Worm (Caenorhabditis elegans): ENCODE results near the gene F59A6.13.
A peak's percentile ranks its signal among the peaks of the same experiment; 100 is the strongest.

Gene F59A6.13

DNA sequence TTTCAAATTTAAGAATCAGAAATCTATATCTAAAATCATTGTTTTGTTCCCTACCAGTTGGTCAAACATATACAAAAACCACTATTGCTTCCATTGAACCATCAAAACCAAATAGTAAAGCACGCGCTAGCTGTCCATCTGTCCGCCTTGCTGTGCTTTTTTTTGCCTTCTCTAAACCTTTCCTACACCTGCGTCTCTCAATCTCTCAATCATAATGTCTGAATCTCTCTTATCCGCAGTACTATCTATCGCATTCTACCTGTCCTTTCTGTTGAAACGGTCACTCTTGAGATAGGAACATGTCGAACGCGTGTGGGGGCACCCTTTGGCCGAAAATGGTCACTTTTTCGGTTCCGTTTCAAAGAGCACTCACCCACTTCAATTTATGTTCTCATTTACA, 24.7 kb downstream of the F59A6.13 start:
- TF ChIP-seq nhr-129 (tag; optimal IDR thresholded peaks at IDR 0.05) (peak; percentile 41), blmp-1 (tag; optimal IDR thresholded peaks at IDR 0.05; ENCODE audit: insufficient read depth) (peak; percentile 10), ztf-11 (tag; optimal IDR thresholded peaks at IDR 0.05) (no peak), nhr-25 (tag; optimal IDR thresholded peaks at IDR 0.05) (no peak), C34F6.9 (tag; optimal IDR thresholded peaks at IDR 0.05) (peak; percentile 20)

DNA sequence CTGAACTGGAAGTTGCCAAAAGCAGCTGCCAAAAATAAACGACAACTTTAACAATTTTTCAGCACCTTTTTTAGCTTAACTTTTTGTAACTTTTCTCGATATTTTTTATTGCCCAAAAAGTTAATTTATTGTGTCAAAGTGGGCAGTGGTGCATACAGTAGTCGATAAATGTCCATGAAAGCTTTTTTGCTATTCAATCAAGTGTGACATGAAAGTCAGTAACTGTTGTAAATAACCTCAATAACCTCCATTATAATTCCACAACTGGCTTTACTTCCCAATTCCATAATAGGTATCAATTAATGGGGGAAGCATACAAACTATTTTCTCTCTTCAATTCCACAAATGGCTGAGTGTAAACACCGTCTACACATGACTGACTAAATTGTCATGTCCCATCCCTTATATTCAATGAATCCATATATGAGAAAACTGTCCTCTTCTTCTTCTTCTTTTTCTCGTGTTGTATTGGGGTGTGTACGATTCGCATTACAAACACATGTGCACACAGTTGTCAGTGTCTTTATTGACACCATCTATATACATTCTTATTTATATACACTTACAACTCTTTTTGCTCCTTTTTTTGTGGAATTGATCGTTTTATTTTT, 25.7 kb downstream of the F59A6.13 start:
- TF ChIP-seq nhr-23 (tag; optimal IDR thresholded peaks at IDR 0.05) (no peak), F13H6.1 (tag; optimal IDR thresholded peaks at IDR 0.05) (no peak), ztf-1 (GFP tag; conservative IDR thresholded peaks at IDR 0.05) (no peak), C34F6.9 (tag; optimal IDR thresholded peaks at IDR 0.05) (peak; percentile 13), lin-39 (tag; optimal IDR thresholded peaks at IDR 0.05) (no peak), nhr-237 (tag; optimal IDR thresholded peaks at IDR 0.05) (no peak), dmd-4 (tag; optimal IDR thresholded peaks at IDR 0.05) (no peak), egl-27 (tag; optimal IDR thresholded peaks at IDR 0.05) (no peak), sma-3 (GFP tag; optimal IDR thresholded peaks at IDR 0.05) (no peak), unc-39 (tag; optimal IDR thresholded peaks at IDR 0.05) (no peak), nhr-129 (tag; optimal IDR thresholded peaks at IDR 0.05) (peak; percentile 54), unc-55 (GFP tag; optimal IDR thresholded peaks at IDR 0.05) (no peak), lin-11 (tag; optimal IDR thresholded peaks at IDR 0.05) (no peak)

ce11 chrII:5049249-5049648, 26.6 kb downstream of the F59A6.13 start:
- TF ChIP-seq ZK546.5 (tag; optimal IDR thresholded peaks at IDR 0.05) (no peak), nhr-129 (tag; optimal IDR thresholded peaks at IDR 0.05) (peak; percentile 5), alr-1 (tag; optimal IDR thresholded peaks at IDR 0.05) (no peak), mbf-1 (tag; optimal IDR thresholded peaks at IDR 0.05) (no peak), ama-1 (optimal IDR thresholded peaks at IDR 0.05) (no peak), mab-5 (tag; optimal IDR thresholded peaks at IDR 0.05) (peak; percentile 62), nhr-25 (tag; optimal IDR thresholded peaks at IDR 0.05) (peak; percentile 84), C34F6.9 (tag; optimal IDR thresholded peaks at IDR 0.05) (peak; percentile 2), dmd-4 (tag; optimal IDR thresholded peaks at IDR 0.05) (no peak), F13H6.1 (tag; optimal IDR thresholded peaks at IDR 0.05) (peak; percentile 11), sem-4 (tag; optimal IDR thresholded peaks at IDR 0.05) (peak; percentile 31), elt-1 (tag; optimal IDR thresholded peaks at IDR 0.05) (no peak), egl-27 (tag; optimal IDR thresholded peaks at IDR 0.05) (peak; percentile 28), nhr-21 (tag; optimal IDR thresholded peaks at IDR 0.05) (no peak), sma-3 (GFP tag; optimal IDR thresholded peaks at IDR 0.05) (peak; percentile 21), lsy-2 (tag; optimal IDR thresholded peaks at IDR 0.05) (peak in 1 of 2 experiments; percentile 29), sma-9 (GFP tag; optimal IDR thresholded peaks at IDR 0.05) (peak; percentile 19), sma-9 (tag; optimal IDR thresholded peaks at IDR 0.05) (no peak), blmp-1 (tag; optimal IDR thresholded peaks at IDR 0.05; ENCODE audit: insufficient read depth) (peak; percentile 22), ceh-82 (tag; optimal IDR thresholded peaks at IDR 0.05) (no peak), crh-2 (tag; optimal IDR thresholded peaks at IDR 0.05) (peak; percentile 64), gmeb-1 (tag; optimal IDR thresholded peaks at IDR 0.05) (no peak), nhr-6 (tag; optimal IDR thresholded peaks at IDR 0.05) (peak; percentile 4), unc-39 (tag; optimal IDR thresholded peaks at IDR 0.05) (no peak)

DNA sequence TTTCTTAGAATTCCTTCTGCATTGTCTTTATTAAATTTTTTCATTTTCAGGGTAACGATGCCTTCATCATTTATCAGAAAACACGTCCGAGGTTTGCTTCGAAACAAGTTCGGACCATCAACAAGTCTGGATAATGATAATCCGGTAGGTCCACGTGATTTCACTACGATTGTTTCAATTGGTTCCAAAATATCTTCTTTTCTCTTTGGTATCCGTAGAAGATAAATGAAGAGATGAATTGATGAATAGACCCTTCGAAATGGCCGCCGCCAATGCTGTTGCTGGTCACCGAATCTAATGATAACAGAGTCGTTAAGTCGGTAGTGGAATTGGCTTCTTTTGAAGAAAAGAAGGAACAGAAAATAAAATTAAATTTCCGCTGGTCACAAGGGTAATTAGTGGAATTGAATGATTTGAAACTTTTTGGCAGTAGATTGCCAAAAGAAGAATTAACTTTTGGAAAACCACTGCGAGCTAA, 27.3 kb downstream of the F59A6.13 start, which contains the start of gene F33G12.6:
Gene F33G12.6 (plus strand): TSS at position 51 of the 478 bp plus-strand sequence.
- TF ChIP-seq nhr-129 (tag; optimal IDR thresholded peaks at IDR 0.05), result peak; percentile 28
- no peak for TF ChIP-seq blmp-1 (tag; optimal IDR thresholded peaks at IDR 0.05; ENCODE audit: insufficient read depth)
- peak in 1 of 2 experiments; percentile 31 for TF ChIP-seq lsy-2 (tag; optimal IDR thresholded peaks at IDR 0.05)

DNA sequence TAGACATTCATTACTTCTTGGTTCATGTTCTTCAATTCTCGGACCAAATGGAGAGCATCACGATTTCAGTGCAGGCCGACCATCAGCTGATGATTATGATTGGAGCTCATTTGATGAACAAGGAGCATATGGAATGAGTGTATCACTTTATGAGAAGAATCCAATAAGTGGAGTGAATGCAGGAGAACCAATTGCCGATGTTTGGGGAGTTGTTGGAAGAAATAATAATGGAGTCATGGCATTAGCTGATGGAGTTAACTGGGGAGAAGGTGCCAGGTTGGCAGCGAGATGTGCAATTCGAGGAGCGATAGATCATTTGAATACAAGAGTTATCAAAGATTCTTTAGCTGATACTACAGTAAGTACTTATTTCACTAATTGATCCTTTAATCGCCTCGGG, 28.2 kb downstream of the F59A6.13 start:
- TF ChIP-seq nhr-237 (tag; optimal IDR thresholded peaks at IDR 0.05) (no peak), gmeb-1 (tag; optimal IDR thresholded peaks at IDR 0.05) (no peak), unc-62 (GFP tag; optimal IDR thresholded peaks at IDR 0.05) (no peak), fos-1 (tag; optimal IDR thresholded peaks at IDR 0.05) (no peak), C34F6.9 (tag; optimal IDR thresholded peaks at IDR 0.05) (no peak), aly-2 (tag; optimal IDR thresholded peaks at IDR 0.05) (no peak), ztf-4 (tag; optimal IDR thresholded peaks at IDR 0.05) (no peak), crh-2 (tag; optimal IDR thresholded peaks at IDR 0.05) (no peak), snpc-4 (tag; optimal IDR thresholded peaks at IDR 0.05) (no peak), nhr-11 (tag; optimal IDR thresholded peaks at IDR 0.05) (no peak), lsy-2 (tag; optimal IDR thresholded peaks at IDR 0.05) (no peak), mab-5 (tag; optimal IDR thresholded peaks at IDR 0.05) (no peak)

All from whole organism, L2 larva.